Fruit fly (Drosophila melanogaster): ENCODE measurements around the gene CG42375.

CG42375 gene

dm6 chr3R:13761563-13761962, 17.9 kb upstream of the CG42375 start:
- no peak for TF ChIP-seq sv (GFP tag; optimal IDR thresholded peaks at IDR 0.05)
- no peak for TF ChIP-seq Hnf4 (GFP tag; optimal IDR thresholded peaks at IDR 0.05)

DNA sequence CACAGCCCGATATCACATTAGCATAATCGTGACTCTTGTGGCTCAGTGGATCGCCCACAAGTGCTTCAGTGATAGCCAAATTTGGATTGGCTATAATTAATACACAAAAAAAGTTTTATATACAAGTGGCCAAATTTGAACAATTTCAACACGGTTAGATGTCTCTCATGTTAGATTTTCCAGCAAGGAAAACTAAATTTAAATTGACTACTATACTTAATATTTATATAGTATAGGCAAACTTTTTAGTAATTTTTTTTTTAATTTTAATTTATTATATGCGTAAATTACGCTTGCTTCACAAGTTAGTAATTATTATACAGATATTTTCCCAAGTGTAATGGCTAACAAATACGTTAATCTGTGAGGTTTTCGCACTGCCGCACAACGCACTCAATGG, 14.4 kb upstream of the CG42375 start:
- no peak for TF ChIP-seq dl (GFP tag; optimal IDR thresholded peaks at IDR 0.05; ENCODE audit: insufficient read depth in 1 of 2, partially characterized antibody in 2 of 2)
- no peak for TF ChIP-seq tai (GFP tag; optimal IDR thresholded peaks at IDR 0.05)
- no peak for TF ChIP-seq fru (GFP tag; optimal IDR thresholded peaks at IDR 0.05)
- TF ChIP-seq CrebA (GFP tag; optimal IDR thresholded peaks at IDR 0.05; ENCODE audit: borderline replicate concordance), result no peak
- no peak for TF ChIP-seq pan (optimal IDR thresholded peaks at IDR 0.05)
- no peak for TF ChIP-seq br (GFP tag; optimal IDR thresholded peaks at IDR 0.05)
- no peak for TF ChIP-seq Rel (GFP tag; optimal IDR thresholded peaks at IDR 0.05)
- no peak for TF ChIP-seq Rel (tag; optimal IDR thresholded peaks at IDR 0.05)
- TF ChIP-seq Dif (GFP tag; optimal IDR thresholded peaks at IDR 0.05; ENCODE audit: partially characterized antibody), result no peak
- TF ChIP-seq rgr (GFP tag; optimal IDR thresholded peaks at IDR 0.05), result no peak
- TF ChIP-seq Vsx2 (GFP tag; optimal IDR thresholded peaks at IDR 0.05; ENCODE audit: partially characterized antibody), result no peak
- no peak for TF ChIP-seq Jra (GFP tag; optimal IDR thresholded peaks at IDR 0.05)
- no peak for TF ChIP-seq Mio (GFP tag; optimal IDR thresholded peaks at IDR 0.05)
- no peak for TF ChIP-seq sage (GFP tag; optimal IDR thresholded peaks at IDR 0.05)
- TF ChIP-seq h (GFP tag; optimal IDR thresholded peaks at IDR 0.05), result no peak
- TF ChIP-seq usp (GFP tag; optimal IDR thresholded peaks at IDR 0.05), result no peak
- no peak for TF ChIP-seq sv (GFP tag; optimal IDR thresholded peaks at IDR 0.05)
- no peak for TF ChIP-seq dsf (GFP tag; optimal IDR thresholded peaks at IDR 0.05; ENCODE audit: borderline replicate concordance)
- no peak for TF ChIP-seq brk (GFP tag; optimal IDR thresholded peaks at IDR 0.05)
- no peak for TF ChIP-seq psq (GFP tag; optimal IDR thresholded peaks at IDR 0.05)

DNA sequence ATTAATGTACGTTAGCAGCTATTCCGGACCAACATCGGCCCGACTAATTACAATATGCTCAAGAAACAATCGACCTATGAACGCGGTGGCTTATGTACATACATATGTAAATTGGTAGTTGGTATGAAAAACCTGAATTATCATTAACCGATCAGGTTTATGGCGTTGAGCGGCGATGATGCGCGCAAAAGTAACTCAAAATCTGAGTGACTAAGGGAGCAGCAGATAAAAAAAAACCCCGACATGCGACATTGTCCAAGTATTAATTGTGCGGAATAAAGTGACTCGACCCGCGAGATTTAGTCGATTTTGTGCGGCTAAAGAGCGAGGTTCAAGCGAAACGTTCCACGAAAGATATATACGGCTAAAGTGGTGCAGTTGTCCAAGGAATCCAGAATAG, 14.0 kb upstream of the CG42375 start, which contains the start of gene CG9312:
Gene CG9312, plus strand, starts transcription at position 301 of the 400 bp plus-strand sequence.
- no peak for TF ChIP-seq Myc (optimal IDR thresholded peaks at IDR 0.05)
- no peak for TF ChIP-seq foxo (GFP tag; optimal IDR thresholded peaks at IDR 0.05)
- no peak for TF ChIP-seq Rel (GFP tag; optimal IDR thresholded peaks at IDR 0.05)
- peak; percentile 9 for TF ChIP-seq Rel (tag; optimal IDR thresholded peaks at IDR 0.05)
- no peak for TF ChIP-seq h (GFP tag; optimal IDR thresholded peaks at IDR 0.05)
- TF ChIP-seq rgr (GFP tag; optimal IDR thresholded peaks at IDR 0.05), result no peak
- no peak for TF ChIP-seq Sp1 (GFP tag; optimal IDR thresholded peaks at IDR 0.05)

- peak; percentile 11 for TF ChIP-seq fru (GFP tag; optimal IDR thresholded peaks at IDR 0.05)
- no peak for TF ChIP-seq foxo (GFP tag; optimal IDR thresholded peaks at IDR 0.05)
Measured at dm6 chr3R:13767239-13767638, 12.2 kb upstream of the CG42375 start, which contains the start of gene Cht5. Cht5 (plus strand) TSS chr3R:13767549.

DNA sequence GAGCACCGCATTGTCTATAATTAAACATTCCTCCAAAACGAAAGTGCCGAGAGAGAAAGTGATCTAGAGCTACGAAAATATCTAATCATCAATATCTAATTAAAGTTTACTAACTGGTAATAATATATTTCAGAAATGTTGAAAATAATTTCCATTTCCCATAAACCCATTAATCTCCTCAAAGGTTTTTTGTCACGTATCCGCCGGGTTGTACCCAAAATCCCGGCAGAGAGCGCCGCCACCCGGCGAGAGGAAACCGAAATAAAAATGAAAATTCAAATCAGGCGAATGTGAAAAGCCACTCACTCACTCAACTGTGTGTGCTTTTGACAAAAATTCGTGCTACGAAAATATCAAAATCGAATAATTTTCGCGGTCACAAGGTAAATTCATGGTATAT, 8.2 kb upstream of the CG42375 start, which contains the start of gene CG9297:
Gene CG9297, plus strand, starts transcription at position 301 of the 400 bp plus-strand sequence.
- TF ChIP-seq Hr83 (GFP tag; optimal IDR thresholded peaks at IDR 0.05; ENCODE audit: poor library complexity, severe bottlenecking), result no peak
- TF ChIP-seq Mio (GFP tag; optimal IDR thresholded peaks at IDR 0.05), result no peak
- TF ChIP-seq sage (GFP tag; optimal IDR thresholded peaks at IDR 0.05), result no peak
- TF ChIP-seq jim (GFP tag; optimal IDR thresholded peaks at IDR 0.05), result no peak
- no peak for TF ChIP-seq pan (optimal IDR thresholded peaks at IDR 0.05)
- TF ChIP-seq usp (GFP tag; optimal IDR thresholded peaks at IDR 0.05), result no peak
- no peak for TF ChIP-seq Abd-B (GFP tag; optimal IDR thresholded peaks at IDR 0.05)
- TF ChIP-seq dsf (GFP tag; optimal IDR thresholded peaks at IDR 0.05; ENCODE audit: borderline replicate concordance), result no peak
- no peak for TF ChIP-seq HLH106 (tag; optimal IDR thresholded peaks at IDR 0.05)
- TF ChIP-seq OdsH (GFP tag; optimal IDR thresholded peaks at IDR 0.05), result no peak
- no peak for TF ChIP-seq Dif (GFP tag; optimal IDR thresholded peaks at IDR 0.05; ENCODE audit: partially characterized antibody)
- TF ChIP-seq dl (GFP tag; optimal IDR thresholded peaks at IDR 0.05; ENCODE audit: insufficient read depth in 1 of 2, partially characterized antibody in 2 of 2), result no peak
- TF ChIP-seq h (GFP tag; optimal IDR thresholded peaks at IDR 0.05), result no peak
- TF ChIP-seq N (GFP tag; optimal IDR thresholded peaks at IDR 0.05), result no peak
- no peak for TF ChIP-seq CG9705 (GFP tag; optimal IDR thresholded peaks at IDR 0.05)
- TF ChIP-seq Rel (GFP tag; optimal IDR thresholded peaks at IDR 0.05), result no peak
- TF ChIP-seq Rel (tag; optimal IDR thresholded peaks at IDR 0.05), result no peak
- no peak for TF ChIP-seq psq (GFP tag; optimal IDR thresholded peaks at IDR 0.05)

Measured in whole organism, wandering third instar larva.